Worm (Caenorhabditis elegans) whole organism, young adult: ENCODE data around the gene rde-12.

ENCODE experiments used
- B0019.2 ChIP-seq: fragments of 200-800 bp; sonication (Bioruptor generic); conservative IDR thresholded peaks from 2 replicates; pipeline ENCODE4 v1.3.6; 2022; ENCODE audit warnings: missing genetic modification reagents, missing genetic modification characterization, missing compliant biosample characterization
- B0035.1 ChIP-seq: sonication (generic microtip); optimal IDR thresholded peaks from 2 replicates; lab custom pipeline; 2016; ENCODE audit warnings: missing genetic modification characterization, mild to moderate bottlenecking, missing compliant biosample characterization, missing genotype, missing genetic modification reagents
- C17E4.6 ChIP-seq: fragments of 200-800 bp; sonication (Bioruptor generic); IDR thresholded peaks from 2 replicates; pipeline ENCODE4 v1.3.6; 2022; ENCODE audit warnings: missing genetic modification reagents, missing genetic modification characterization, missing compliant biosample characterization
- F52B5.7 ChIP-seq: sonication (generic microtip); optimal IDR thresholded peaks from 2 replicates; lab custom pipeline; 2016; ENCODE audit warnings: mild to moderate bottlenecking, missing genetic modification characterization, missing compliant biosample characterization
- F55B11.4 ChIP-seq: sonication (generic microtip); optimal IDR thresholded peaks from 2 replicates; lab custom pipeline; 2016; ENCODE audit warnings: missing compliant biosample characterization, missing genetic modification characterization, borderline replicate concordance; ENCODE audit not compliant: insufficient read depth
- F57C9.4 ChIP-seq: sonication (generic microtip); optimal IDR thresholded peaks from 2 replicates; lab custom pipeline; 2017; ENCODE audit warnings: mild to moderate bottlenecking, missing genetic modification characterization, missing compliant biosample characterization
- K11D2.4 ChIP-seq: fragments of 200-800 bp; sonication (Bioruptor generic); IDR thresholded peaks from 2 replicates; pipeline ENCODE4 v1.3.6; 2022; ENCODE audit warnings: missing genetic modification reagents, missing genetic modification characterization, missing compliant biosample characterization
- T26A5.8 ChIP-seq: sonication (generic microtip); optimal IDR thresholded peaks from 2 replicates; lab custom pipeline; 2016; ENCODE audit warnings: missing genetic modification characterization, missing compliant biosample characterization
- Y56A3A.18 ChIP-seq: fragments of 200-800 bp; sonication (Bioruptor generic); IDR thresholded peaks from 2 replicates; pipeline ENCODE4 v1.3.6; 2022; ENCODE audit warnings: missing genetic modification reagents, missing genetic modification characterization, missing compliant biosample characterization
- Y95B8A.8 ChIP-seq: fragments of 200-800 bp; sonication (Bioruptor generic); IDR thresholded peaks from 2 replicates; pipeline ENCODE4 v1.3.6; 2022; ENCODE audit warnings: missing genetic modification reagents, missing genetic modification characterization, missing compliant biosample characterization
- akir-1 ChIP-seq: fragments of 200-800 bp; sonication (Bioruptor generic); optimal IDR thresholded peaks from 2 replicates; lab custom pipeline; 2018; ENCODE audit warnings: mild to moderate bottlenecking, missing genetic modification characterization, moderate library complexity, missing compliant biosample characterization
- ama-1 ChIP-seq, 3 experiments: fragments of 150-350 bp in 1 of 3; sonication (generic microtip) in 2 of 3; optimal IDR thresholded peaks; 2 replicates each; lab custom pipeline; 2014 to 2018; ENCODE audit warnings: missing biosample characterization in 2 of 3, missing genetic modification characterization in 2 of 3, missing genetic modification reagents in 2 of 3
- cebp-1 ChIP-seq, 2 experiments: fragments of 200-800 bp in 1 of 2; sonication (Bioruptor generic) in 1 of 2; sonication (generic microtip) in 1 of 2; IDR thresholded peaks in 1 of 2; optimal IDR thresholded peaks in 1 of 2; 2 replicates each; pipeline versions ENCODE4 v1.3.6 to Lab custom; 2017 to 2022; ENCODE audit warnings: missing compliant biosample characterization in 2 of 2, missing genetic modification characterization in 2 of 2, mild to moderate bottlenecking in 1 of 2, missing genetic modification reagents in 1 of 2, moderate library complexity in 1 of 2
- cebp-2 ChIP-seq: fragments of 200-800 bp; sonication (Bioruptor generic); IDR thresholded peaks from 2 replicates; pipeline ENCODE4 v1.3.6; 2022; ENCODE audit warnings: missing genetic modification characterization, missing compliant biosample characterization
- efl-1 ChIP-seq: fragments of 150-350 bp; optimal IDR thresholded peaks from 2 replicates; lab custom pipeline; 2014; ENCODE audit warnings: missing biosample characterization, missing genetic modification reagents, missing genetic modification characterization
- egl-44 ChIP-seq: fragments of 200-800 bp; sonication (Bioruptor generic); IDR thresholded peaks from 2 replicates; pipeline ENCODE4 v1.3.6; 2022; ENCODE audit warnings: missing genetic modification reagents, missing genetic modification characterization, missing compliant biosample characterization
- egrh-3 ChIP-seq: fragments of 200-800 bp; sonication (Bioruptor generic); IDR thresholded peaks from 2 replicates; pipeline ENCODE4 v1.3.6; 2022; ENCODE audit warnings: missing genetic modification reagents, missing genetic modification characterization, missing compliant biosample characterization
- ekl-4 ChIP-seq: fragments of 200-800 bp; sonication (Bioruptor generic); IDR thresholded peaks from 2 replicates; pipeline ENCODE4 v1.3.6; 2022; ENCODE audit warnings: missing genetic modification reagents, missing genetic modification characterization, missing compliant biosample characterization
- fkh-3 ChIP-seq: sonication (generic microtip); optimal IDR thresholded peaks from 2 replicates; lab custom pipeline; 2016; ENCODE audit warnings: mild to moderate bottlenecking, missing genetic modification characterization, missing compliant biosample characterization
- gei-17 ChIP-seq: fragments of 200-800 bp; sonication (Bioruptor generic); optimal IDR thresholded peaks from 2 replicates; lab custom pipeline; 2018; ENCODE audit warnings: mild to moderate bottlenecking, missing genetic modification characterization, missing compliant biosample characterization
- hlh-26 ChIP-seq: fragments of 200-800 bp; sonication (Bioruptor generic); conservative IDR thresholded peaks from 2 replicates; pipeline ENCODE4 v1.3.6; 2022; ENCODE audit warnings: missing genetic modification reagents, missing genetic modification characterization, missing compliant biosample characterization
- hmg-1.2 ChIP-seq: fragments of 200-800 bp; sonication (Bioruptor generic); IDR thresholded peaks from 2 replicates; pipeline ENCODE4 v1.3.6; 2022; ENCODE audit warnings: missing genetic modification reagents, missing genetic modification characterization, missing compliant biosample characterization
- hmg-20 ChIP-seq: fragments of 200-800 bp; sonication (Bioruptor generic); IDR thresholded peaks from 2 replicates; pipeline ENCODE4 v1.3.6; 2022; ENCODE audit warnings: missing genetic modification reagents, missing genetic modification characterization, missing compliant biosample characterization
- hrde-1 ChIP-seq: sonication (generic microtip); optimal IDR thresholded peaks from 2 replicates; lab custom pipeline; 2016; ENCODE audit warnings: missing genetic modification characterization, mild to moderate bottlenecking, missing compliant biosample characterization, moderate library complexity, missing genotype, missing genetic modification reagents, borderline replicate concordance
- hsf-1 ChIP-seq: fragments of 200-800 bp; sonication (Bioruptor generic); IDR thresholded peaks from 2 replicates; pipeline ENCODE4 v1.3.6; 2022; ENCODE audit warnings: missing genetic modification reagents, missing genetic modification characterization, missing compliant biosample characterization
- lin-26 ChIP-seq: fragments of 200-800 bp; sonication (Bioruptor generic); IDR thresholded peaks from 2 replicates; pipeline ENCODE4 v1.3.6; 2022; ENCODE audit warnings: missing genetic modification reagents, missing genetic modification characterization, missing compliant biosample characterization
- lsy-27 ChIP-seq: sonication (generic microtip); optimal IDR thresholded peaks from 2 replicates; lab custom pipeline; 2017; ENCODE audit warnings: missing genetic modification characterization, mild to moderate bottlenecking, missing compliant biosample characterization, antibody characterized with exemption, missing genotype, borderline replicate concordance; ENCODE audit not compliant: insufficient read depth
- madf-10 ChIP-seq: sonication (generic microtip); optimal IDR thresholded peaks from 2 replicates; lab custom pipeline; 2016; ENCODE audit warnings: mild to moderate bottlenecking, missing genetic modification characterization, missing compliant biosample characterization
- madf-6 ChIP-seq: fragments of 200-800 bp; sonication (Bioruptor generic); IDR thresholded peaks from 2 replicates; pipeline ENCODE4 v1.3.6; 2022; ENCODE audit warnings: missing genetic modification reagents, missing genetic modification characterization, missing compliant biosample characterization
- mes-4 ChIP-seq: sonication (generic microtip); optimal IDR thresholded peaks from 2 replicates; lab custom pipeline; 2016; ENCODE audit warnings: missing genotype, missing genetic modification characterization, missing compliant biosample characterization
- mxl-1 ChIP-seq: sonication (generic microtip); optimal IDR thresholded peaks from 2 replicates; lab custom pipeline; 2016; ENCODE audit warnings: missing genetic modification characterization, missing compliant biosample characterization
- nfyb-1 ChIP-seq: fragments of 200-800 bp; sonication (Bioruptor generic); IDR thresholded peaks from 2 replicates; pipeline ENCODE4 v1.3.6; 2022; ENCODE audit warnings: missing genetic modification reagents, missing genetic modification characterization, missing compliant biosample characterization
- nhr-179 ChIP-seq: sonication (generic microtip); optimal IDR thresholded peaks from 2 replicates; lab custom pipeline; 2016; ENCODE audit warnings: mild to moderate bottlenecking, missing genetic modification characterization, missing compliant biosample characterization
- nhr-90 ChIP-seq: sonication (generic microtip); optimal IDR thresholded peaks from 2 replicates; lab custom pipeline; 2016; ENCODE audit warnings: missing genotype, mild to moderate bottlenecking, missing genetic modification characterization, missing compliant biosample characterization
- pha-4 ChIP-seq: fragments of 150-350 bp; sonication (generic microtip); optimal IDR thresholded peaks from 2 replicates; lab custom pipeline; 2014; ENCODE audit warnings: missing biosample characterization, missing genetic modification reagents, missing genetic modification characterization
- snpc-1.3 ChIP-seq: sonication (generic microtip); optimal IDR thresholded peaks from 2 replicates; lab custom pipeline; 2017; ENCODE audit warnings: missing genetic modification characterization, mild to moderate bottlenecking, missing compliant biosample characterization, antibody characterized with exemption, moderate library complexity, missing genotype, missing genetic modification reagents; ENCODE audit not compliant: insufficient read depth
- sptf-2 ChIP-seq: fragments of 200-800 bp; sonication (Bioruptor generic); optimal IDR thresholded peaks from 2 replicates; lab custom pipeline; 2018; ENCODE audit warnings: mild to moderate bottlenecking, missing genetic modification characterization, missing compliant biosample characterization
- tbx-9 ChIP-seq: sonication (generic microtip); optimal IDR thresholded peaks from 2 replicates; lab custom pipeline; 2016; ENCODE audit warnings: borderline replicate concordance, missing genetic modification characterization, inconsistent platforms, missing compliant biosample characterization
- unc-130 ChIP-seq: sonication (generic microtip); optimal IDR thresholded peaks from 2 replicates; lab custom pipeline; 2016; ENCODE audit warnings: missing genetic modification reagents, missing genetic modification characterization, missing compliant biosample characterization
- xnd-1 ChIP-seq: sonication (generic microtip); optimal IDR thresholded peaks from 2 replicates; lab custom pipeline; 2016; ENCODE audit warnings: missing genotype, missing genetic modification reagents, missing genetic modification characterization, missing compliant biosample characterization
- ztf-22 ChIP-seq: fragments of 200-800 bp; sonication (Bioruptor generic); optimal IDR thresholded peaks from 2 replicates; lab custom pipeline; 2018; ENCODE audit warnings: mild to moderate bottlenecking, missing genetic modification characterization, moderate library complexity, missing compliant biosample characterization
- ztf-25 ChIP-seq: fragments of 200-800 bp; sonication (Bioruptor generic); IDR thresholded peaks from 2 replicates; pipeline ENCODE4 v1.3.6; 2022; ENCODE audit warnings: missing genetic modification reagents, missing genetic modification characterization, missing compliant biosample characterization
- ztf-28 ChIP-seq: fragments of 200-800 bp; sonication (Bioruptor generic); IDR thresholded peaks from 2 replicates; pipeline ENCODE4 v1.3.6; 2022; ENCODE audit warnings: missing genetic modification reagents, missing genetic modification characterization, missing compliant biosample characterization
- ztf-6 ChIP-seq: fragments of 200-800 bp; sonication (Bioruptor generic); IDR thresholded peaks from 2 replicates; pipeline ENCODE4 v1.3.6; 2022; ENCODE audit warnings: missing genetic modification reagents, missing genetic modification characterization, missing compliant biosample characterization

rde-12 gene

DNA sequence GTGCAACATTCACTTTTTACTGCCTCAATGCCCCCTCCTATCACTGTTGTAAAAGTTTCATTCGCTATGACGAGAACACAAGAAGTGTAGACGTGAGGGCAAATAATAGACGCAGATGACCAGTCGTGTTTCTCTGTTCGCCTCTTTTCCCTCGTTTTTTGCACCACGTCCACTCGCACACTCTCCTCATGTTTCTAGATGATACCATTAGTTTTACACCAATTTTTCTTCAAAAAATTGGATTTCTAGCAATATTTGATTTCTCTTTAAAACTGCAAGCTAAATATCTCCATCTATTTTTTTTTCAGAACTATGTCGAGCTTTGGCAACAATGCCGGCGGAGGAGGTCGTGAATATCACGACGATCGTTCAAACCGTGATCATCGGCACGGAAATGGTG, at the start of gene rde-12:
TSS of gene rde-12 (plus strand) at position 301 of the 400 bp plus-strand sequence.
- no peak for TF ChIP-seq B0035.1
- TF ChIP-seq madf-10 (tag; lab: Kevin White, UChicago): no peak
- no peak for TF ChIP-seq akir-1
- TF ChIP-seq ztf-22 (GFP tag; lab: Kevin White, UChicago): no peak
- no peak for TF ChIP-seq B0019.2 (GFP tag; lab: Robert Waterston, UW)
- TF ChIP-seq ztf-28 (GFP tag; lab: Robert Waterston, UW): no peak
- no peak for TF ChIP-seq mes-4
- TF ChIP-seq hrde-1 (tag; lab: Kevin White, UChicago): no peak
- TF ChIP-seq madf-6: 0 out of 2 replicates have a peak, but pooled peaks have one; percentile 5
- TF ChIP-seq egrh-3 (GFP tag; lab: Robert Waterston, UW): no peak
- no peak for TF ChIP-seq K11D2.4
- 0 out of 2 replicates have a peak, but pooled peaks have one; percentile 32 for TF ChIP-seq lin-26 (GFP tag; lab: Robert Waterston, UW)
- TF ChIP-seq nhr-179 (tag; lab: Kevin White, UChicago): no peak
- no peak for TF ChIP-seq xnd-1
- TF ChIP-seq Y95B8A.8 (GFP tag; lab: Robert Waterston, UW): no peak; the same call in 1 of the 2 replicates
- peak; percentile 41; the same call in 1 of the 2 replicates for TF ChIP-seq hmg-1.2
- TF ChIP-seq egl-44: 0 out of 2 replicates have a peak, but pooled peaks have one; percentile 16
- no peak for TF ChIP-seq cebp-1 (GFP tag; IDR thresholded peaks at IDR 0.05; lab: Robert Waterston, UW)
- TF ChIP-seq cebp-1 (tag; optimal IDR thresholded peaks at IDR 0.05; lab: Kevin White, UChicago): peak; percentile 27
- TF ChIP-seq fkh-3 (tag; lab: Kevin White, UChicago): no peak
- TF ChIP-seq T26A5.8: no peak
- TF ChIP-seq sptf-2: no peak
- TF ChIP-seq C17E4.6 (GFP tag; lab: Robert Waterston, UW): no peak
- TF ChIP-seq hsf-1: no peak
- peak; percentile 20 for TF ChIP-seq F52B5.7
- no peak for TF ChIP-seq pha-4 (tag; lab: Kevin White, UChicago)

DNA sequence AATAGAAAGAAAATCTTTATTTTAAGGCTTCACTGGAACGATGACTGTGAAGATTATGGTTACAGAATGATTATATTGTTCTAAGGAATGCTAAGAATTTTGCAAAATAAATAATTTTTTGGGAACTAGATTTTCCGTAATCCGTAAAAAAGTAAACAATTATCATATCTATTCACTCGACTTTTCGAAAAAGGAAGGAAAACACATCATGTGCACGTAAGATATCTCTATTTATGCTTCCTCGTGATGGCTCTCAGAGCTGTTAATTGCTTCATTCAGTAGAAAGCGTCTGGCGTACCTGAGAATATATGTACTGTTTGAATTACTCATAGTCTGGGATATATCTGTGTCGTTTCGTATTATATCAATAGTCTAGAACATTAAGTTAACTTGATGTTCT, 45.4 kb upstream of the rde-12 start, which contains the start of gene srd-11:
TSS of gene srd-11 (minus strand) at position 101 of the 400 bp plus-strand sequence.
- no peak for TF ChIP-seq K11D2.4
- no peak for TF ChIP-seq cebp-1 (GFP tag; IDR thresholded peaks at IDR 0.05; lab: Robert Waterston, UW)
- no peak for TF ChIP-seq cebp-1 (tag; optimal IDR thresholded peaks at IDR 0.05; lab: Kevin White, UChicago)
- no peak for TF ChIP-seq hmg-20 (GFP tag; lab: Robert Waterston, UW)
- no peak for TF ChIP-seq ekl-4 (GFP tag; lab: Robert Waterston, UW)
- no peak for TF ChIP-seq mxl-1 (tag; lab: Kevin White, UChicago)
- no peak for TF ChIP-seq gei-17 (GFP tag; lab: Kevin White, UChicago)
- no peak for TF ChIP-seq F57C9.4
- no peak for TF ChIP-seq mes-4
- TF ChIP-seq ztf-22 (GFP tag; lab: Kevin White, UChicago): no peak
- TF ChIP-seq ztf-6 (GFP tag; lab: Robert Waterston, UW): no peak
- TF ChIP-seq B0035.1: no peak
- no peak for TF ChIP-seq ama-1 (optimal IDR thresholded peaks at IDR 0.05; lab: Kevin White, UChicago)
- TF ChIP-seq ama-1 (GFP tag; optimal IDR thresholded peaks at IDR 0.05; lab: Kevin White, UChicago): no peak
- no peak for TF ChIP-seq hlh-26
- TF ChIP-seq nfyb-1 (GFP tag; lab: Robert Waterston, UW): no peak

DNA sequence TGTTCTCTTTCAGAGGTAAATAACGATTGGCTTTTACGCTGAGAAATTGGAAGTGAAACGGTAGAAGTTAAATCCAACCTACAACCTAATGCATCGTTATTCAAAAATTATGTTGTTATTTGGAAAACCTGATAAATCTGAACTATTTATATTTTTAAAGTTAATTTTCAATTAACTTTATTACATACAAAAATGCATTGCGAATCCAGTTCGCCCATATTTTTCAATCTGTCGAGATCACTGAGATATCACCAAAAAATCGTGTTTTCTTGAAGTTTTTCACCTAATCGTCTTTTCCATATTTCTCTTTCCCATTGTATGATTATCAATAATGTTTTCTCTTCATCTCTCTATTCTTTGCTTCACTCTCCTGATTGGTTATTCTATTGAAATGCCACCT, 44.5 kb upstream of the rde-12 start, which contains the start of gene F53F4.15:
TSS of gene F53F4.15 (plus strand) at position 301 of the 400 bp plus-strand sequence.
- TF ChIP-seq madf-6: no peak
- no peak for TF ChIP-seq Y56A3A.18 (GFP tag; lab: Robert Waterston, UW)
- TF ChIP-seq F55B11.4 (tag; lab: Kevin White, UChicago): no peak
- TF ChIP-seq F52B5.7: no peak
- TF ChIP-seq ztf-25 (GFP tag; lab: Robert Waterston, UW): no peak
- TF ChIP-seq hmg-1.2: no peak
- TF ChIP-seq akir-1: no peak
- TF ChIP-seq gei-17 (GFP tag; lab: Kevin White, UChicago): no peak
- no peak for TF ChIP-seq tbx-9 (tag; lab: Kevin White, UChicago)
- TF ChIP-seq unc-130 (GFP tag; lab: Kevin White, UChicago): no peak
- TF ChIP-seq efl-1 (GFP tag; lab: Kevin White, UChicago): no peak
- TF ChIP-seq lsy-27: no peak
- TF ChIP-seq nhr-90 (tag; lab: Kevin White, UChicago): no peak
- no peak for TF ChIP-seq snpc-1.3 (tag; lab: Kevin White, UChicago)
- TF ChIP-seq cebp-2 (GFP tag; lab: Robert Waterston, UW): no peak
